Fruit fly (Drosophila melanogaster) whole organism, prepupa: ENCODE results near the gene Nlp.
A peak's percentile ranks its signal among the peaks of the same experiment; 100 is the strongest.

Experiments used
- CG11294 ChIP-seq: fragments of 200-800 bp; sonication (Bioruptor generic); IDR thresholded peaks from 2 replicates; pipeline ENCODE4 v1.3.6; 2022; ENCODE audit warnings: missing biosample characterization, missing genetic modification characterization
- CG15336 ChIP-seq: fragments of 200-800 bp; sonication (Bioruptor generic); IDR thresholded peaks from 2 replicates; pipeline ENCODE4 v1.3.6; 2022; ENCODE audit warnings: missing biosample characterization, missing genetic modification characterization
- CG6163 ChIP-seq: fragments of 200-800 bp; sonication (Bioruptor generic); IDR thresholded peaks from 3 replicates; pipeline ENCODE4 v1.3.6; 2022; ENCODE audit warnings: missing biosample characterization, missing genetic modification characterization
- CG6792 ChIP-seq: fragments of 200-800 bp; sonication (Bioruptor generic); optimal IDR thresholded peaks from 3 replicates; lab custom pipeline; 2016; ENCODE audit warnings: missing biosample characterization, missing genetic modification characterization
- pdm3 ChIP-seq: fragments of 200-800 bp; sonication (Bioruptor generic); optimal IDR thresholded peaks from 3 replicates; lab custom pipeline; 2016; ENCODE audit warnings: missing biosample characterization, missing genetic modification characterization

dm6 chr3R:30043139-30043744 lies 38.7 kb downstream of the Nlp start, which contains the start of gene Sry-delta:
- TF ChIP-seq CG11294 (GFP tag; lab: Robert Waterston, UW) (no peak), CG6792 (peak; percentile 44), CG6163 (GFP tag; lab: Robert Waterston, UW) (peak; percentile 77), pdm3 (no peak), CG15336 (GFP tag; lab: Robert Waterston, UW) (no peak)
